Fruit fly (Drosophila melanogaster) whole organism, embryonic: Measurements from ENCODE around the gene CG43072.

Experiments
- CG17359 ChIP-seq: fragments of 200-800 bp; sonication (Bioruptor generic); optimal IDR thresholded peaks from 3 replicates; lab custom pipeline; 2018; ENCODE audit warnings: missing biosample characterization, mild to moderate bottlenecking, missing genetic modification characterization, moderate library complexity
- CG18011 ChIP-seq: fragments of 200-800 bp; sonication (Bioruptor generic); optimal IDR thresholded peaks from 2 replicates; lab custom pipeline; 2017; ENCODE audit warnings: missing biosample characterization, missing genetic modification characterization, mild to moderate bottlenecking, moderate library complexity, missing genotype
- CG2875 ChIP-seq: fragments of 200-800 bp; sonication (Bioruptor generic); optimal IDR thresholded peaks from 2 replicates; lab custom pipeline; 2017; ENCODE audit warnings: missing biosample characterization, mild to moderate bottlenecking, missing genetic modification characterization, missing genetic modification reagents
- CG7786 ChIP-seq: fragments of 200-800 bp; sonication (Bioruptor generic); optimal IDR thresholded peaks from 2 replicates; lab custom pipeline; 2016; ENCODE audit warnings: missing biosample characterization, missing genetic modification characterization
- Ets65A ChIP-seq: fragments of 200-800 bp; sonication (Bioruptor generic); peaks from one replicate; lab custom pipeline; 2016; ENCODE audit warnings: missing biosample characterization, missing genetic modification characterization
- Hr3 ChIP-seq: fragments of 200-800 bp; sonication (Bioruptor generic); optimal IDR thresholded peaks from 3 replicates; lab custom pipeline; 2016; ENCODE audit warnings: missing biosample characterization, missing genetic modification characterization
- Hr51 ChIP-seq, 2 experiments: fragments of 200-800 bp; sonication (Bioruptor generic); optimal IDR thresholded peaks; 2 replicates in 1 of 2; 3 replicates in 1 of 2; lab custom pipeline; 2016 to 2018; ENCODE audit warnings: missing biosample characterization in 2 of 2, missing genetic modification characterization in 2 of 2, mild to moderate bottlenecking in 1 of 2, moderate library complexity in 1 of 2
- MBD-R2 ChIP-seq: fragments of 200-800 bp; sonication (Bioruptor generic); IDR thresholded peaks from 2 replicates; pipeline ENCODE4 v1.3.6; 2022; ENCODE audit warnings: missing biosample characterization, missing genetic modification characterization
- MTF-1 ChIP-seq: fragments of 200-800 bp; sonication (Bioruptor generic); optimal IDR thresholded peaks from 2 replicates; lab custom pipeline; 2018; ENCODE audit warnings: missing biosample characterization, mild to moderate bottlenecking, missing genetic modification characterization, borderline replicate concordance
- Med ChIP-seq: fragments of 200-800 bp; sonication (Bioruptor generic); peaks from one replicate; lab custom pipeline; 2016; ENCODE audit warnings: missing biosample characterization, missing genetic modification characterization, mild to moderate bottlenecking, inconsistent platforms, moderate library complexity
- Xbp1 ChIP-seq: fragments of 200-800 bp; sonication (Bioruptor generic); optimal IDR thresholded peaks from 3 replicates; lab custom pipeline; 2016; ENCODE audit warnings: missing biosample characterization, mild to moderate bottlenecking, missing genetic modification characterization
- amos ChIP-seq: fragments of 200-800 bp; sonication (Bioruptor generic); IDR thresholded peaks from 2 replicates; pipeline ENCODE4 v1.3.6; 2022; ENCODE audit warnings: missing biosample characterization, missing genetic modification characterization; ENCODE audit not compliant: partially characterized antibody
- bowl ChIP-seq: fragments of 200-800 bp; sonication (Bioruptor generic); IDR thresholded peaks from 2 replicates; pipeline ENCODE4 v1.3.6; 2022; ENCODE audit warnings: missing biosample characterization, missing genetic modification characterization
- ci ChIP-seq: fragments of 200-800 bp; sonication (Bioruptor generic); IDR thresholded peaks from 3 replicates; pipeline ENCODE4 v1.3.6; 2022; ENCODE audit warnings: missing biosample characterization, missing genetic modification characterization
- disco-r ChIP-seq: fragments of 200-800 bp; sonication (Bioruptor generic); optimal IDR thresholded peaks from 2 replicates; lab custom pipeline; 2016; ENCODE audit warnings: missing biosample characterization, missing genetic modification characterization
- dpn ChIP-seq, 2 experiments: fragments of 200-800 bp; sonication (Bioruptor generic); optimal IDR thresholded peaks; 3 replicates each; lab custom pipeline; 2016; ENCODE audit warnings: missing biosample characterization in 2 of 2, missing genetic modification characterization in 2 of 2
- fd3F ChIP-seq: fragments of 200-800 bp; sonication (Bioruptor generic); optimal IDR thresholded peaks from 2 replicates; lab custom pipeline; 2018; ENCODE audit warnings: missing biosample characterization, mild to moderate bottlenecking, missing genetic modification characterization, moderate library complexity
- hkb ChIP-seq, 2 experiments: fragments of 200-800 bp in 1 of 2; fragments of >200 bp in 1 of 2; sonication (Bioruptor generic) in 1 of 2; IDR thresholded peaks in 1 of 2; optimal IDR thresholded peaks in 1 of 2; 2 replicates each; pipeline versions ENCODE4 v1.3.6 to Lab custom; 2017 to 2022; ENCODE audit warnings: missing biosample characterization in 1 of 2, missing genetic modification characterization in 1 of 2
- org-1 ChIP-seq: fragments of 200-800 bp; sonication (Bioruptor generic); optimal IDR thresholded peaks from 2 replicates; lab custom pipeline; 2017; ENCODE audit warnings: missing biosample characterization, missing genetic modification characterization
- pb ChIP-seq: fragments of 200-800 bp; sonication (Bioruptor generic); optimal IDR thresholded peaks from 3 replicates; lab custom pipeline; 2016; ENCODE audit warnings: missing biosample characterization, missing genetic modification characterization
- sim ChIP-seq: fragments of 200-800 bp; sonication (Bioruptor generic); IDR thresholded peaks from 2 replicates; pipeline ENCODE4 v1.3.6; 2022; ENCODE audit warnings: missing biosample characterization, missing genetic modification characterization

The CG43072 gene

dm6 chr3L:21113061-21113460 lies 47.4 kb downstream of the CG43072 start (continued):
- no peak for TF ChIP-seq MBD-R2 (GFP tag; lab: Robert Waterston, UW)
- no peak for TF ChIP-seq CG7786 (GFP tag; lab: Kevin White, UChicago)
- TF ChIP-seq org-1 (GFP tag; lab: Kevin White, UChicago), result no peak
- no peak for TF ChIP-seq CG2875 (GFP tag; lab: Kevin White, UChicago)
- TF ChIP-seq ci, result no peak
- TF ChIP-seq MTF-1, result no peak
- no peak for TF ChIP-seq amos
- peak in 1 of 2 experiments; percentile 33 for TF ChIP-seq Hr51 (GFP tag; optimal IDR thresholded peaks at IDR 0.05; lab: Kevin White, UChicago)
- no peak for TF ChIP-seq Hr3
- TF ChIP-seq CG17359 (tag; lab: Kevin White, UChicago), result peak; percentile 15
- TF ChIP-seq Med, result no peak
- no peak for TF ChIP-seq pb (GFP tag; lab: Kevin White, UChicago)
- no peak for TF ChIP-seq fd3F
- no peak for TF ChIP-seq CG18011 (GFP tag; lab: Kevin White, UChicago)
- TF ChIP-seq sim (GFP tag; lab: Robert Waterston, UW), result no peak
- TF ChIP-seq hkb (optimal IDR thresholded peaks at IDR 0.05; lab: Kevin White, UChicago), result no peak
- no peak for TF ChIP-seq hkb (GFP tag; IDR thresholded peaks at IDR 0.05; lab: Robert Waterston, UW)
- no peak for TF ChIP-seq Xbp1 (GFP tag; lab: Kevin White, UChicago)
- no peak for TF ChIP-seq disco-r
- no peak for TF ChIP-seq dpn (GFP tag; optimal IDR thresholded peaks at IDR 0.05; lab: Kevin White, UChicago)
- peak; percentile 11 for TF ChIP-seq Ets65A
- TF ChIP-seq bowl (GFP tag; lab: Robert Waterston, UW), result no peak
